Worm (Caenorhabditis elegans) whole organism, L1 larva: ENCODE measurements around the gene Y62E10A.19.
"Not testable (repeated sequence)": the region's sequence is repeated elsewhere in the genome, so short reads cannot be mapped to it uniquely, and the experiment has no call there.

ENCODE experiments used
- F16B12.6 ChIP-seq: fragments of 150-350 bp; optimal IDR thresholded peaks from 2 replicates; lab custom pipeline; 2014; ENCODE audit warnings: missing biosample characterization, missing genetic modification characterization
- Y116A8C.19 ChIP-seq: sonication (generic microtip); optimal IDR thresholded peaks from 2 replicates; lab custom pipeline; 2016; ENCODE audit warnings: missing compliant biosample characterization, missing genetic modification characterization, borderline replicate concordance
- aha-1 ChIP-seq: fragments of 150-350 bp; optimal IDR thresholded peaks from 2 replicates; lab custom pipeline; 2014; ENCODE audit warnings: missing biosample characterization, missing genetic modification characterization
- alr-1 ChIP-seq: fragments of 200-800 bp; sonication (Bioruptor generic); optimal IDR thresholded peaks from 2 replicates; lab custom pipeline; 2018; ENCODE audit warnings: borderline replicate concordance, mild to moderate bottlenecking, missing genetic modification characterization, missing compliant biosample characterization
- blmp-1 ChIP-seq: fragments of 150-350 bp; optimal IDR thresholded peaks from 2 replicates; lab custom pipeline; 2014; ENCODE audit warnings: missing biosample characterization, missing genetic modification characterization
- ceh-82 ChIP-seq, 3 experiments: fragments of 150-350 bp in 1 of 3; sonication (generic microtip) in 2 of 3; optimal IDR thresholded peaks; 2 replicates each; lab custom pipeline; 2014 to 2017; ENCODE audit warnings: missing biosample characterization in 3 of 3, missing genetic modification characterization in 3 of 3
- ces-1 ChIP-seq: fragments of 150-350 bp; optimal IDR thresholded peaks from 2 replicates; lab custom pipeline; 2014; ENCODE audit warnings: missing biosample characterization, missing genetic modification reagents, missing genetic modification characterization
- dpl-1 ChIP-seq, 3 experiments: fragments of 150-350 bp in 2 of 3; sonication (generic microtip) in 1 of 3; optimal IDR thresholded peaks; 2 replicates each; lab custom pipeline; 2014 to 2017; ENCODE audit warnings: missing biosample characterization in 3 of 3, missing genetic modification characterization in 3 of 3, missing genetic modification reagents in 3 of 3
- dsc-1 ChIP-seq: sonication (generic microtip); optimal IDR thresholded peaks from 2 replicates; lab custom pipeline; 2016; ENCODE audit warnings: mild to moderate bottlenecking, missing genetic modification characterization, missing compliant biosample characterization
- efl-1 ChIP-seq, 4 experiments: fragments of 150-350 bp; optimal IDR thresholded peaks in 3 of 4; peaks in 1 of 4; 1 replicate in 1 of 4; 2 replicates in 3 of 4; lab custom pipeline; 2014; ENCODE audit warnings: missing biosample characterization in 2 of 4, missing genetic modification characterization in 2 of 4, missing genetic modification reagents in 2 of 4
- egl-27 ChIP-seq, 2 experiments: fragments of 150-350 bp in 1 of 2; sonication (generic microtip); optimal IDR thresholded peaks; 3 replicates each; lab custom pipeline; 2017 to 2018; ENCODE audit warnings: missing biosample characterization in 2 of 2, missing genetic modification characterization in 2 of 2, missing genetic modification reagents in 2 of 2
- elt-2 ChIP-seq: sonication (generic microtip); optimal IDR thresholded peaks from 2 replicates; lab custom pipeline; 2016; ENCODE audit warnings: missing genetic modification characterization, mild to moderate bottlenecking, inconsistent platforms, missing compliant biosample characterization, missing genetic modification reagents
- lin-14 ChIP-seq: fragments of 200-800 bp; sonication (Bioruptor generic); optimal IDR thresholded peaks from 2 replicates; lab custom pipeline; 2018; ENCODE audit warnings: mild to moderate bottlenecking, missing genetic modification characterization, moderate library complexity, missing compliant biosample characterization
- lin-15B ChIP-seq: fragments of 150-350 bp; sonication (generic microtip); optimal IDR thresholded peaks from 3 replicates; lab custom pipeline; 2014; ENCODE audit warnings: missing biosample characterization, missing genetic modification characterization
- lin-35 ChIP-seq, 2 experiments: fragments of 150-350 bp; optimal IDR thresholded peaks; 2 replicates each; lab custom pipeline; 2014; ENCODE audit warnings: missing biosample characterization in 2 of 2, missing genetic modification characterization in 2 of 2, missing genetic modification reagents in 2 of 2
- lir-3 ChIP-seq: sonication (generic microtip); optimal IDR thresholded peaks from 2 replicates; lab custom pipeline; 2016; ENCODE audit warnings: mild to moderate bottlenecking, missing genetic modification characterization, moderate library complexity, missing compliant biosample characterization; ENCODE audit not compliant: poor library complexity
- lsy-2 ChIP-seq, 2 experiments: fragments of 150-350 bp; optimal IDR thresholded peaks; 2 replicates each; lab custom pipeline; 2014; ENCODE audit warnings: missing biosample characterization in 2 of 2, missing genetic modification characterization in 2 of 2
- mep-1 ChIP-seq: fragments of 150-350 bp; optimal IDR thresholded peaks from 2 replicates; lab custom pipeline; 2014; ENCODE audit warnings: missing biosample characterization, missing genetic modification characterization
- nhr-11 ChIP-seq: fragments of 150-350 bp; optimal IDR thresholded peaks from 2 replicates; lab custom pipeline; 2014; ENCODE audit warnings: missing biosample characterization, missing genetic modification characterization
- nhr-19 ChIP-seq: fragments of 200-800 bp; sonication (Bioruptor generic); conservative IDR thresholded peaks from 2 replicates; pipeline ENCODE4 v1.3.6; 2022; ENCODE audit warnings: missing genetic modification characterization, missing compliant biosample characterization
- nhr-47 ChIP-seq: sonication (generic microtip); optimal IDR thresholded peaks from 2 replicates; lab custom pipeline; 2016; ENCODE audit warnings: mild to moderate bottlenecking, missing genetic modification characterization, moderate library complexity, missing compliant biosample characterization
- nhr-71 ChIP-seq: sonication (generic microtip); optimal IDR thresholded peaks from 2 replicates; lab custom pipeline; 2016; ENCODE audit warnings: mild to moderate bottlenecking, missing genetic modification characterization, moderate library complexity, missing compliant biosample characterization
- nhr-77 ChIP-seq: fragments of 150-350 bp; optimal IDR thresholded peaks from 2 replicates; lab custom pipeline; 2014; ENCODE audit warnings: missing biosample characterization, missing genetic modification characterization
- nhr-90 ChIP-seq: sonication (generic microtip); optimal IDR thresholded peaks from 2 replicates; lab custom pipeline; 2016; ENCODE audit warnings: mild to moderate bottlenecking, missing genetic modification characterization, missing compliant biosample characterization; ENCODE audit not compliant: poor library complexity
- rnt-1 ChIP-seq: sonication (generic microtip); optimal IDR thresholded peaks from 2 replicates; lab custom pipeline; 2016; ENCODE audit warnings: mild to moderate bottlenecking, missing genetic modification characterization, moderate library complexity, missing compliant biosample characterization
- skn-1 ChIP-seq: fragments of 150-350 bp; optimal IDR thresholded peaks from 2 replicates; lab custom pipeline; 2014; ENCODE audit warnings: missing biosample characterization, missing genetic modification characterization
- snu-23 ChIP-seq: sonication (generic microtip); optimal IDR thresholded peaks from 2 replicates; lab custom pipeline; 2016; ENCODE audit warnings: missing genetic modification characterization, missing compliant biosample characterization
- sox-4 ChIP-seq: sonication (generic microtip); optimal IDR thresholded peaks from 2 replicates; lab custom pipeline; 2016; ENCODE audit warnings: missing genetic modification characterization, missing compliant biosample characterization
- sptf-1 ChIP-seq: fragments of 150-350 bp; optimal IDR thresholded peaks from 2 replicates; lab custom pipeline; 2014; ENCODE audit warnings: missing biosample characterization, missing genetic modification characterization
- unc-130 ChIP-seq: fragments of 150-350 bp; optimal IDR thresholded peaks from 2 replicates; lab custom pipeline; 2017; ENCODE audit warnings: missing biosample characterization, missing genetic modification characterization, inconsistent platforms
- unc-62 ChIP-seq: fragments of 150-350 bp; optimal IDR thresholded peaks from 2 replicates; lab custom pipeline; 2014; ENCODE audit warnings: missing biosample characterization, missing genetic modification reagents, missing genetic modification characterization
- xbp-1 ChIP-seq: sonication (generic microtip); optimal IDR thresholded peaks from 2 replicates; lab custom pipeline; 2016; ENCODE audit warnings: missing genetic modification characterization, missing compliant biosample characterization
- zag-1 ChIP-seq: fragments of 150-350 bp; optimal IDR thresholded peaks from 2 replicates; lab custom pipeline; 2014; ENCODE audit warnings: missing biosample characterization, missing genetic modification characterization
- zip-4 ChIP-seq: fragments of 200-800 bp; sonication (Bioruptor generic); optimal IDR thresholded peaks from 2 replicates; lab custom pipeline; 2018; ENCODE audit warnings: mild to moderate bottlenecking, missing genetic modification characterization, moderate library complexity, missing compliant biosample characterization
- ztf-4 ChIP-seq: fragments of 150-350 bp; optimal IDR thresholded peaks from 2 replicates; lab custom pipeline; 2014; ENCODE audit warnings: missing biosample characterization, missing genetic modification characterization

Gene Y62E10A.19

ce11 chrIV:13408018-13408417, at the start of gene Y62E10A.19:
Gene Y62E10A.19 (minus strand): TSS chrIV:13408306.
- TF ChIP-seq zip-4 (GFP tag; lab: Kevin White, UChicago) (no peak), blmp-1 (tag; lab: Kevin White, UChicago) (peak; percentile 80)

- TF ChIP-seq lin-14 (no peak), nhr-71 (no peak), lir-3 (no peak), zag-1 (tag; lab: Kevin White, UChicago) (no peak), aha-1 (tag; lab: Kevin White, UChicago) (no peak)
Observed at ce11 chrIV:13456893-13457292, 48.8 kb upstream of the Y62E10A.19 start.

- TF ChIP-seq nhr-77; sox-4 (tag; lab: Kevin White, UChicago); sptf-1 (tag; lab: Kevin White, UChicago): not testable (repeated sequence)
- TF ChIP-seq, all 84 proteins: peak for 0; not testable (repeated sequence) for 84
Observed at ce11 chrIV:13455200-13455599, 47.1 kb upstream of the Y62E10A.19 start, which contains the start of gene Y38H8A.7. Gene Y38H8A.7 (plus strand): TSS chrIV:13455500.

ce11 chrIV:13454698-13455097, 46.6 kb upstream of the Y62E10A.19 start, which contains the start of gene uso-1:
Gene uso-1 (minus strand): TSS chrIV:13454798.
- TF ChIP-seq efl-1 (optimal IDR thresholded peaks at IDR 0.05; lab: Kevin White, UChicago) (no peak), efl-1 (GFP tag; optimal IDR thresholded peaks at IDR 0.05 in 1 of 2; lab: Kevin White, UChicago) (peak in 1 of 2 experiments; percentile 33), mep-1 (no peak)
- TF ChIP-seq, all 84 proteins: peak for 1

- TF ChIP-seq egl-27 (tag; optimal IDR thresholded peaks at IDR 0.05; lab: Kevin White, UChicago) (no peak), snu-23 (GFP tag; lab: Kevin White, UChicago) (peak; percentile 2), skn-1 (tag; lab: Kevin White, UChicago) (no peak), nhr-71 (no peak), lin-35 (GFP tag; optimal IDR thresholded peaks at IDR 0.05; lab: Kevin White, UChicago) (peak; percentile 14 to 36), unc-130 (tag; lab: Kevin White, UChicago) (peak; percentile 4), rnt-1 (tag; lab: Kevin White, UChicago) (no peak), Y116A8C.19 (tag; lab: Kevin White, UChicago) (no peak), efl-1 (optimal IDR thresholded peaks at IDR 0.05; lab: Kevin White, UChicago) (peak; percentile 25 to 27), efl-1 (GFP tag; optimal IDR thresholded peaks at IDR 0.05 in 1 of 2; lab: Kevin White, UChicago) (peak in 1 of 2 experiments; percentile 35), lin-15B (peak; percentile 35), mep-1 (peak; percentile 52), ceh-82 (tag; optimal IDR thresholded peaks at IDR 0.05; lab: Kevin White, UChicago) (peak in 1 of 3 experiments; percentile 23), ces-1 (GFP tag; lab: Kevin White, UChicago) (no peak), F16B12.6 (peak; percentile 26), xbp-1 (peak; percentile 5), nhr-11 (tag; lab: Kevin White, UChicago) (no peak), nhr-47 (tag; lab: Kevin White, UChicago) (peak; percentile 1), aha-1 (tag; lab: Kevin White, UChicago) (no peak), nhr-90 (tag; lab: Kevin White, UChicago) (no peak), ztf-4 (tag; lab: Kevin White, UChicago) (no peak), blmp-1 (tag; lab: Kevin White, UChicago) (peak; percentile 28), unc-62 (GFP tag; lab: Kevin White, UChicago) (no peak), elt-2 (tag; lab: Kevin White, UChicago) (no peak), lsy-2 (tag; optimal IDR thresholded peaks at IDR 0.05; lab: Kevin White, UChicago) (peak in 1 of 2 experiments; percentile 42), alr-1 (no peak), dpl-1 (GFP tag; optimal IDR thresholded peaks at IDR 0.05; lab: Kevin White, UChicago) (peak in 2 of 3 experiments; percentile 2 to 55), nhr-19 (GFP tag; lab: Robert Waterston, UW) (no peak), dsc-1 (tag; lab: Kevin White, UChicago) (peak; percentile 60)
Observed at ce11 chrIV:13453509-13453908, 45.4 kb upstream of the Y62E10A.19 start.
